Fruit fly (Drosophila melanogaster) whole organism, embryonic: ENCODE measurements around the gene kirre.

ENCODE experiments used
- CG10147 ChIP-seq: fragments of 200-800 bp; sonication (Bioruptor generic); optimal IDR thresholded peaks from 2 replicates; lab custom pipeline; 2019; ENCODE audit warnings: missing biosample characterization, mild to moderate bottlenecking, missing genetic modification characterization, moderate library complexity
- CG10979 ChIP-seq: fragments of 200-800 bp; sonication (Bioruptor generic); optimal IDR thresholded peaks from 2 replicates; lab custom pipeline; 2018; ENCODE audit warnings: missing biosample characterization, mild to moderate bottlenecking, missing genetic modification characterization, moderate library complexity
- CG11398 ChIP-seq: fragments of 200-800 bp; sonication (Bioruptor generic); optimal IDR thresholded peaks from 2 replicates; lab custom pipeline; 2016; ENCODE audit warnings: missing biosample characterization, missing genetic modification characterization
- CG12104 ChIP-seq: fragments of 200-800 bp; sonication (Bioruptor generic); optimal IDR thresholded peaks from 3 replicates; lab custom pipeline; 2016; ENCODE audit warnings: missing biosample characterization, missing genetic modification characterization
- CG12155 ChIP-seq: fragments of 200-800 bp; sonication (Bioruptor generic); optimal IDR thresholded peaks from 3 replicates; lab custom pipeline; 2016; ENCODE audit warnings: missing biosample characterization, missing genetic modification characterization
- CG13775 ChIP-seq: fragments of 200-800 bp; sonication (Bioruptor generic); optimal IDR thresholded peaks from 3 replicates; lab custom pipeline; 2017; ENCODE audit warnings: missing biosample characterization, mild to moderate bottlenecking, missing genetic modification characterization
- CG13894 ChIP-seq: fragments of 200-800 bp; sonication (Bioruptor generic); optimal IDR thresholded peaks from 3 replicates; lab custom pipeline; 2018; ENCODE audit warnings: missing biosample characterization, mild to moderate bottlenecking, missing genetic modification characterization, moderate library complexity
- CG15479 ChIP-seq: fragments of 200-800 bp; sonication (Bioruptor generic); optimal IDR thresholded peaks from 3 replicates; lab custom pipeline; 2019; ENCODE audit warnings: missing biosample characterization, mild to moderate bottlenecking, missing genetic modification characterization, moderate library complexity
- CG17359 ChIP-seq: fragments of 200-800 bp; sonication (Bioruptor generic); optimal IDR thresholded peaks from 3 replicates; lab custom pipeline; 2018; ENCODE audit warnings: missing biosample characterization, mild to moderate bottlenecking, missing genetic modification characterization, moderate library complexity
- CG1792 ChIP-seq: fragments of 200-800 bp; sonication (Bioruptor generic); optimal IDR thresholded peaks from 2 replicates; lab custom pipeline; 2016; ENCODE audit warnings: missing biosample characterization, missing genetic modification characterization
- CG18011 ChIP-seq: fragments of 200-800 bp; sonication (Bioruptor generic); optimal IDR thresholded peaks from 2 replicates; lab custom pipeline; 2017; ENCODE audit warnings: missing biosample characterization, missing genetic modification characterization, mild to moderate bottlenecking, moderate library complexity, missing genotype
- CG30431 ChIP-seq: fragments of 200-800 bp; sonication (Bioruptor generic); optimal IDR thresholded peaks from 2 replicates; lab custom pipeline; 2017; ENCODE audit warnings: missing biosample characterization, missing genetic modification characterization
- CG31441 ChIP-seq: fragments of 200-800 bp; sonication (Bioruptor generic); IDR thresholded peaks from 2 replicates; pipeline ENCODE4 v1.3.6; 2022; ENCODE audit warnings: missing biosample characterization, missing genetic modification characterization
- CG3838 ChIP-seq: fragments of 200-800 bp; sonication (Bioruptor generic); optimal IDR thresholded peaks from 3 replicates; lab custom pipeline; 2016; ENCODE audit warnings: missing biosample characterization, missing genetic modification characterization
- CG4282 ChIP-seq: fragments of 200-800 bp; sonication (Bioruptor generic); optimal IDR thresholded peaks from 2 replicates; lab custom pipeline; 2016; ENCODE audit warnings: missing biosample characterization, missing genetic modification characterization
- CG7556 ChIP-seq: fragments of 200-800 bp; sonication (Bioruptor generic); optimal IDR thresholded peaks from 2 replicates; lab custom pipeline; 2017; ENCODE audit warnings: missing biosample characterization, mild to moderate bottlenecking, missing genetic modification characterization
- CG7987 ChIP-seq: fragments of 200-800 bp; sonication (Bioruptor generic); optimal IDR thresholded peaks from 2 replicates; lab custom pipeline; 2018; ENCODE audit warnings: missing biosample characterization, mild to moderate bottlenecking, missing genetic modification characterization, moderate library complexity
- CG8478 ChIP-seq: fragments of >200 bp; optimal IDR thresholded peaks from 2 replicates; lab custom pipeline; 2018
- D ChIP-seq, 2 experiments: fragments of 200-800 bp in 1 of 2; fragments of >200 bp in 1 of 2; sonication (Bioruptor generic) in 1 of 2; optimal IDR thresholded peaks; 2 replicates in 1 of 2; 3 replicates in 1 of 2; lab custom pipeline; 2017; ENCODE audit warnings: mild to moderate bottlenecking in 1 of 2, missing biosample characterization in 1 of 2, missing genetic modification characterization in 1 of 2, missing genetic modification reagents in 1 of 2
- Dp ChIP-seq: fragments of 200-800 bp; sonication (Bioruptor generic); optimal IDR thresholded peaks from 2 replicates; lab custom pipeline; 2018; ENCODE audit warnings: missing biosample characterization, mild to moderate bottlenecking, missing genetic modification characterization, moderate library complexity
- H2.0 ChIP-seq: fragments of 200-800 bp; sonication (Bioruptor generic); IDR thresholded peaks from 2 replicates; pipeline ENCODE4 v1.3.6; 2022; ENCODE audit warnings: missing biosample characterization, missing genetic modification characterization
- Hmr ChIP-seq: fragments of 200-800 bp; sonication (Bioruptor generic); optimal IDR thresholded peaks from 3 replicates; lab custom pipeline; 2017; ENCODE audit warnings: mild to moderate bottlenecking, missing biosample characterization, missing genetic modification reagents, missing genetic modification characterization
- Jarid2 ChIP-seq: fragments of 200-800 bp; sonication (Bioruptor generic); optimal IDR thresholded peaks from 3 replicates; lab custom pipeline; 2017; ENCODE audit warnings: mild to moderate bottlenecking, missing biosample characterization, missing genetic modification reagents, missing genetic modification characterization
- Max ChIP-seq: fragments of 200-800 bp; sonication (Bioruptor generic); optimal IDR thresholded peaks from 2 replicates; lab custom pipeline; 2016; ENCODE audit warnings: missing biosample characterization, mild to moderate bottlenecking, missing genetic modification characterization
- Myb ChIP-seq: fragments of 200-800 bp; sonication (Bioruptor generic); optimal IDR thresholded peaks from 2 replicates; lab custom pipeline; 2016; ENCODE audit warnings: missing biosample characterization, missing genetic modification characterization
- NK7.1 ChIP-seq: fragments of 200-800 bp; sonication (Bioruptor generic); optimal IDR thresholded peaks from 3 replicates; lab custom pipeline; 2016; ENCODE audit warnings: missing biosample characterization, missing genetic modification characterization
- Nf-YB ChIP-seq: fragments of 200-800 bp; sonication (Bioruptor generic); optimal IDR thresholded peaks from 3 replicates; lab custom pipeline; 2019; ENCODE audit warnings: missing biosample characterization, mild to moderate bottlenecking, missing genetic modification characterization, moderate library complexity
- Spps ChIP-seq: fragments of 200-800 bp; sonication (Bioruptor generic); optimal IDR thresholded peaks from 2 replicates; lab custom pipeline; 2018; ENCODE audit warnings: missing biosample characterization, mild to moderate bottlenecking, missing genetic modification characterization
- Sry-β ChIP-seq: fragments of 200-800 bp; sonication (Bioruptor generic); optimal IDR thresholded peaks from 2 replicates; lab custom pipeline; 2018; ENCODE audit warnings: missing biosample characterization, mild to moderate bottlenecking, missing genetic modification characterization, moderate library complexity
- Taf1 ChIP-seq: fragments of 200-800 bp; sonication (Bioruptor generic); IDR thresholded peaks from 2 replicates; pipeline ENCODE4 v1.3.6; 2022; ENCODE audit warnings: missing biosample characterization, missing genetic modification characterization
- Usf ChIP-seq: fragments of 200-800 bp; sonication (Bioruptor generic); optimal IDR thresholded peaks from 2 replicates; lab custom pipeline; 2017; ENCODE audit warnings: missing genotype, missing biosample characterization, missing genetic modification characterization
- Xrp1 ChIP-seq: fragments of 200-800 bp; sonication (Bioruptor generic); IDR thresholded peaks from 2 replicates; pipeline ENCODE4 v1.3.6; 2022; ENCODE audit warnings: missing biosample characterization, missing genetic modification characterization
- ara ChIP-seq: fragments of 200-800 bp; sonication (Bioruptor generic); IDR thresholded peaks from 2 replicates; pipeline ENCODE4 v1.3.6; 2022; ENCODE audit warnings: missing biosample characterization, missing genetic modification characterization
- ase ChIP-seq: fragments of 200-800 bp; sonication (Bioruptor generic); IDR thresholded peaks from 3 replicates; pipeline ENCODE4 v1.3.6; 2022; ENCODE audit warnings: missing biosample characterization, missing genetic modification characterization
- bigmax ChIP-seq: fragments of 200-800 bp; sonication (Bioruptor generic); optimal IDR thresholded peaks from 2 replicates; lab custom pipeline; 2018; ENCODE audit warnings: missing biosample characterization, mild to moderate bottlenecking, missing genetic modification characterization
- br ChIP-seq: fragments of >200 bp; optimal IDR thresholded peaks from 2 replicates; lab custom pipeline; 2017
- dati ChIP-seq: fragments of 200-800 bp; sonication (Bioruptor generic); IDR thresholded peaks from 2 replicates; pipeline ENCODE4 v1.3.6; 2022; ENCODE audit warnings: missing biosample characterization, missing genetic modification characterization
- dm ChIP-seq: fragments of 200-800 bp; sonication (Bioruptor generic); optimal IDR thresholded peaks from 3 replicates; lab custom pipeline; 2016; ENCODE audit warnings: missing biosample characterization, missing genetic modification characterization
- dysf ChIP-seq: fragments of 200-800 bp; sonication (Bioruptor generic); IDR thresholded peaks from 3 replicates; pipeline ENCODE4 v1.3.6; 2022; ENCODE audit warnings: missing biosample characterization, missing genetic modification characterization
- ftz-f1 ChIP-seq: fragments of 200-800 bp; sonication (Bioruptor generic); optimal IDR thresholded peaks from 2 replicates; lab custom pipeline; 2016; ENCODE audit warnings: missing biosample characterization, missing genetic modification characterization
- jing ChIP-seq: fragments of 200-800 bp; sonication (Bioruptor generic); optimal IDR thresholded peaks from 2 replicates; lab custom pipeline; 2018; ENCODE audit warnings: missing biosample characterization, mild to moderate bottlenecking, missing genetic modification characterization
- mirr ChIP-seq: fragments of 200-800 bp; sonication (Bioruptor generic); optimal IDR thresholded peaks from 3 replicates; lab custom pipeline; 2018; ENCODE audit warnings: missing biosample characterization, mild to moderate bottlenecking, missing genetic modification characterization
- pb ChIP-seq: fragments of 200-800 bp; sonication (Bioruptor generic); optimal IDR thresholded peaks from 3 replicates; lab custom pipeline; 2016; ENCODE audit warnings: missing biosample characterization, missing genetic modification characterization
- pho ChIP-seq: fragments of 200-800 bp; sonication (Bioruptor generic); optimal IDR thresholded peaks from 2 replicates; lab custom pipeline; 2016; ENCODE audit warnings: missing biosample characterization, missing genetic modification characterization
- pum ChIP-seq: fragments of 200-800 bp; sonication (Bioruptor generic); optimal IDR thresholded peaks from 2 replicates; lab custom pipeline; 2016; ENCODE audit warnings: missing biosample characterization, missing genetic modification characterization
- row ChIP-seq: fragments of 200-800 bp; sonication (Bioruptor generic); IDR thresholded peaks from 3 replicates; pipeline ENCODE4 v1.3.6; 2022; ENCODE audit warnings: missing biosample characterization, missing genetic modification characterization
- run ChIP-seq: fragments of 200-800 bp; sonication (Bioruptor generic); optimal IDR thresholded peaks from 3 replicates; lab custom pipeline; 2018; ENCODE audit warnings: missing biosample characterization, mild to moderate bottlenecking, missing genetic modification characterization
- sd ChIP-seq: fragments of 200-800 bp; sonication (Bioruptor generic); optimal IDR thresholded peaks from 3 replicates; lab custom pipeline; 2018; ENCODE audit warnings: missing biosample characterization, mild to moderate bottlenecking, missing genetic modification characterization, moderate library complexity
- so ChIP-seq: fragments of 200-800 bp; sonication (Bioruptor generic); IDR thresholded peaks from 3 replicates; pipeline ENCODE4 v1.3.6; 2022; ENCODE audit warnings: missing biosample characterization, missing genetic modification characterization

Gene kirre

DNA sequence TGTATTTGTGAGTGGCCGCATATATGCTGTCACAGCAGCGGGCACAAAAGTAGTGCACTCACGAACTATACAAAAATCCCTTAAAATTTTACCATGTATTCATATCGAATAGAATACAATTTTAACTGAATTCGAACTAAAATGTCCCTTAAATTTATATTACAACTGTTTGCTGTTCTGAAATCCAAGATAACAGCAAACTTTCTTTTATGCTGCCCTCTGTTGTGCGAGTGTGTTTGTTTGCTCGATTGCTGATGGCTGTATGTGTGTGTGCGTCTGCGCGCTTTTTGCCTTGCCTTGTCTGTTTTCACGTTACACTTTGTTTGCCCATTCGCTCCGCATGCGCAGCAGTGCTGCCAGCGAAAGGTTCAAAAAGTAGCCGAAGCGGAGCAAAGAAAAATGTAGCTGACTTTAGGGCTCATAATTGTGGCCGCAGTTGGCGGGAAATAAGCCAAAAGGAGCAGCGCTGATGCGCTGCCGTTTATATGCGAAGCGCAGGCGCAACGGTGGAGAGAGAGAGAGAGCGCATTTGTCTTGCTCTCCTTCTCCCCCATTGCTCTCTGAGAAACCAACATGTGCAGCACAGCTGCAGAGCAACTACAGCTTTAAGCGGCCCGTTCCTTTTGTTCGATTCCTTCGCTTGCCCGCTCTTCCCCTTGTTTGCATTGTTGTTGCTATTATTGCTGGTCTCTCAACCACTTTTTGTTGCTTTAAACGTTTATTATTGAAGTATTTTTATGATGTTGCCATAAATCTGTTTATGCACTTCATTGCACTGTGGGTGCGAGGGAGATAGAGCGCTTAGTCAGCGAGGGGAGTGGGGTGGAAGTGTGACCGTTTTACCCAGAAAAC lies 422.4 kb downstream of the kirre start (continued):
- TF ChIP-seq CG13894 (tag; lab: Kevin White, UChicago) (peak; percentile 26), Dp (GFP tag; lab: Kevin White, UChicago) (no peak), bigmax (GFP tag; lab: Kevin White, UChicago) (peak; percentile 33), dm (GFP tag; lab: Kevin White, UChicago) (peak; percentile 84), sd (peak; percentile 67), CG1792 (peak; percentile 87), CG7987 (GFP tag; lab: Kevin White, UChicago) (peak; percentile 68), Max (GFP tag; lab: Kevin White, UChicago) (peak; percentile 88), CG10979 (tag; lab: Kevin White, UChicago) (peak; percentile 97), CG8478 (lab: Kevin White, UChicago) (no peak), Myb (GFP tag; lab: Kevin White, UChicago) (peak; percentile 74), CG12155 (GFP tag; lab: Kevin White, UChicago) (peak; percentile 83), dati (GFP tag; lab: Robert Waterston, UW) (peak; percentile 76), jing (GFP tag; lab: Kevin White, UChicago) (peak; percentile 91), CG12104 (peak; percentile 90), ase (GFP tag; lab: Robert Waterston, UW) (peak; percentile 91), CG7556 (GFP tag; lab: Kevin White, UChicago) (peak; percentile 96), ara (GFP tag; lab: Robert Waterston, UW) (peak; percentile 93), Nf-YB (GFP tag; lab: Kevin White, UChicago) (peak; percentile 83), row (peak; percentile 96), CG18011 (GFP tag; lab: Kevin White, UChicago) (peak; percentile 76), run (peak; percentile 82), br (lab: Kevin White, UChicago) (no peak), CG4282 (GFP tag; lab: Kevin White, UChicago) (peak; percentile 73), CG10147 (GFP tag; lab: Kevin White, UChicago) (peak; percentile 77), CG30431 (peak; percentile 88), Usf (GFP tag; lab: Kevin White, UChicago) (peak; percentile 88), pho (GFP tag; lab: Kevin White, UChicago) (peak; percentile 83), CG11398 (GFP tag; lab: Kevin White, UChicago) (peak; percentile 90), ftz-f1 (GFP tag; lab: Kevin White, UChicago) (peak; percentile 16), Hmr (GFP tag; lab: Kevin White, UChicago) (peak; percentile 86), mirr (peak; percentile 45), CG13775 (GFP tag; lab: Kevin White, UChicago) (peak; percentile 92), CG3838 (peak; percentile 80), NK7.1 (GFP tag; lab: Kevin White, UChicago) (peak; percentile 85), Spps (tag; lab: Kevin White, UChicago) (peak; percentile 93), CG17359 (tag; lab: Kevin White, UChicago) (peak; percentile 94), pb (GFP tag; lab: Kevin White, UChicago) (peak; percentile 89), CG15479 (peak; percentile 98), Sry-β (GFP tag; lab: Kevin White, UChicago) (peak; percentile 100), so (GFP tag; lab: Robert Waterston, UW) (peak; percentile 92), Jarid2 (GFP tag; lab: Kevin White, UChicago) (peak; percentile 67), H2.0 (GFP tag; lab: Robert Waterston, UW) (peak; percentile 90), Taf1 (GFP tag; lab: Robert Waterston, UW) (peak; percentile 68), Xrp1 (peak; percentile 97), D (optimal IDR thresholded peaks at IDR 0.05; lab: Kevin White, UChicago) (peak; percentile 66), D (GFP tag; optimal IDR thresholded peaks at IDR 0.05; lab: Kevin White, UChicago) (peak; percentile 91), pum (GFP tag; lab: Kevin White, UChicago) (peak; percentile 94), CG31441 (GFP tag; lab: Robert Waterston, UW) (peak; percentile 93), dysf (GFP tag; lab: Robert Waterston, UW) (peak; percentile 95)
